Worm (Caenorhabditis elegans) whole organism, L3 larva: Measurements from ENCODE around the gene C46F4.3.

Experiments
- ama-1 ChIP-seq: fragments of 150-350 bp; optimal IDR thresholded peaks from 2 replicates; lab custom pipeline; 2018
- ceh-82 ChIP-seq: fragments of 150-350 bp; optimal IDR thresholded peaks from 2 replicates; lab custom pipeline; 2014; ENCODE audit warnings: missing biosample characterization, missing genetic modification characterization
- elt-1 ChIP-seq: fragments of 150-350 bp; optimal IDR thresholded peaks from 2 replicates; lab custom pipeline; 2014; ENCODE audit warnings: missing biosample characterization, missing genetic modification characterization
- elt-3 ChIP-seq, 3 experiments: fragments of 150-350 bp in 1 of 3; sonication (generic microtip) in 2 of 3; optimal IDR thresholded peaks; 2 replicates in 2 of 3; 4 replicates in 1 of 3; lab custom pipeline; 2014 to 2017; ENCODE audit warnings: missing biosample characterization in 3 of 3, missing genetic modification characterization in 3 of 3
- fkh-2 ChIP-seq: fragments of 150-350 bp; optimal IDR thresholded peaks from 2 replicates; lab custom pipeline; 2014; ENCODE audit warnings: missing biosample characterization, missing genetic modification reagents, missing genetic modification characterization
- fos-1 ChIP-seq: fragments of 150-350 bp; optimal IDR thresholded peaks from 2 replicates; lab custom pipeline; 2014; ENCODE audit warnings: missing biosample characterization, missing genetic modification characterization
- nfya-1 ChIP-seq: sonication (generic microtip); optimal IDR thresholded peaks from 2 replicates; lab custom pipeline; 2017; ENCODE audit warnings: missing genetic modification characterization, mild to moderate bottlenecking, missing compliant biosample characterization, antibody characterized with exemption, moderate library complexity; ENCODE audit not compliant: insufficient read depth
- pha-4 ChIP-seq: fragments of 150-350 bp; optimal IDR thresholded peaks from 2 replicates; lab custom pipeline; 2014; ENCODE audit warnings: missing biosample characterization, missing genetic modification reagents, missing genetic modification characterization
- pqm-1 ChIP-seq: fragments of 150-350 bp; optimal IDR thresholded peaks from 2 replicates; lab custom pipeline; 2017; ENCODE audit warnings: missing biosample characterization, missing genetic modification characterization, inconsistent platforms
- snpc-4 ChIP-seq: fragments of 150-350 bp; optimal IDR thresholded peaks from 2 replicates; lab custom pipeline; 2014; ENCODE audit warnings: missing biosample characterization, missing genetic modification characterization

DNA sequence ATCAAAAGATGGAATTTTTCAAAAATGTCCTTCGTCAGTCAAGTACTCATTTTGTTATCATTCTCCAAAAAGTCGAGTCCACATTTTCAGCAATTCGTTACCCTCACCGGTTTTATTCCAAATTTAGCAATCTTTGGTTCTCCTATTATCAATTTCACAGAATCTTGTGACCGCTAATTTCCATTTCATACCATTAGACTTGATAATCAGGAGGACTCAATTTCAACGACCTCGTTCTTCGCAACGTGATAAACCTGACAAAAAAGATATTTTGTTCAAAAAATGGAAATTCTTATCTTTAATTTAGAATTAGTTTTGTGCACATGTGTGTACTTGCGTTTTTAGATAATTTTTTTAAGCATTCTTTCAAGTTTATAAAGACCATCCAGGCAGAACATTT, 27.0 kb downstream of the C46F4.3 start:
- TF ChIP-seq elt-1 (tag; lab: Kevin White, UChicago) (no peak), snpc-4 (no peak), pha-4 (peak; percentile 22), elt-3 (tag; optimal IDR thresholded peaks at IDR 0.05; lab: Kevin White, UChicago) (no peak), fos-1 (tag; lab: Kevin White, UChicago) (no peak), pqm-1 (tag; lab: Kevin White, UChicago) (no peak), fkh-2 (tag; lab: Kevin White, UChicago) (no peak), ama-1 (no peak), nfya-1 (no peak), ceh-82 (tag; lab: Kevin White, UChicago) (no peak)
